Worm (Caenorhabditis elegans): Measurements from ENCODE around the gene str-139.

Gene str-139

ce11 chrV:8018919-8019318 lies 43.1 kb downstream of the str-139 start:
- no peak for TF ChIP-seq pha-4 (tag; optimal IDR thresholded peaks at IDR 0.05)
- no peak for TF ChIP-seq ceh-39 (tag; optimal IDR thresholded peaks at IDR 0.05)
- TF ChIP-seq nhr-2 (tag; optimal IDR thresholded peaks at IDR 0.05) = no peak
- TF ChIP-seq ztf-11 (tag; optimal IDR thresholded peaks at IDR 0.05) = no peak
- no peak for TF ChIP-seq snpc-4 (tag; optimal IDR thresholded peaks at IDR 0.05)
- TF ChIP-seq nhr-28 (tag; optimal IDR thresholded peaks at IDR 0.05) = no peak
- no peak for TF ChIP-seq tbx-8 (GFP tag; optimal IDR thresholded peaks at IDR 0.05)
- no peak for TF ChIP-seq lin-13 (tag; optimal IDR thresholded peaks at IDR 0.05)
- no peak for TF ChIP-seq ham-2 (GFP tag; optimal IDR thresholded peaks at IDR 0.05)
- TF ChIP-seq cnd-1 (tag; optimal IDR thresholded peaks at IDR 0.05) = no peak
- TF ChIP-seq hlh-1 (tag; optimal IDR thresholded peaks at IDR 0.05) = no peak
- no peak for TF ChIP-seq lsy-2 (tag; optimal IDR thresholded peaks at IDR 0.05)
- no peak for TF ChIP-seq M03D4.4 (tag; optimal IDR thresholded peaks at IDR 0.05)
- no peak for TF ChIP-seq mab-5 (tag; optimal IDR thresholded peaks at IDR 0.05)
- no peak for TF ChIP-seq elt-3 (tag; optimal IDR thresholded peaks at IDR 0.05)
- no peak for TF ChIP-seq mep-1 (tag; optimal IDR thresholded peaks at IDR 0.05)
- TF ChIP-seq drap-1 (GFP tag; optimal IDR thresholded peaks at IDR 0.05) = no peak
- TF ChIP-seq sem-2 (GFP tag; optimal IDR thresholded peaks at IDR 0.05) = no peak
- TF ChIP-seq unc-39 (tag; optimal IDR thresholded peaks at IDR 0.05) = no peak

- TF ChIP-seq mab-5 (tag; optimal IDR thresholded peaks at IDR 0.05) (no peak), cnd-1 (tag; optimal IDR thresholded peaks at IDR 0.05) (no peak), ceh-83 (GFP tag; optimal IDR thresholded peaks at IDR 0.05) (no peak), pha-4 (tag; optimal IDR thresholded peaks at IDR 0.05) (no peak), ces-1 (GFP tag; optimal IDR thresholded peaks at IDR 0.05) (no peak), blmp-1 (tag; optimal IDR thresholded peaks at IDR 0.05) (no peak), ceh-39 (tag; optimal IDR thresholded peaks at IDR 0.05) (no peak), M03D4.4 (tag; optimal IDR thresholded peaks at IDR 0.05) (no peak), nhr-237 (tag; optimal IDR thresholded peaks at IDR 0.05) (no peak), tbx-8 (GFP tag; optimal IDR thresholded peaks at IDR 0.05) (no peak), drap-1 (GFP tag; optimal IDR thresholded peaks at IDR 0.05) (no peak), snpc-4 (tag; optimal IDR thresholded peaks at IDR 0.05) (no peak), elt-3 (tag; optimal IDR thresholded peaks at IDR 0.05) (no peak), flh-1 (GFP tag; optimal IDR thresholded peaks at IDR 0.05) (no peak)
Observed at ce11 chrV:8017924-8018323, 44.0 kb downstream of the str-139 start.

ce11 chrV:8016928-8017327 lies 45.0 kb downstream of the str-139 start, which contains the start of gene sptl-2:
Gene sptl-2, plus strand, starts transcription at chrV:8017207.
- no peak for TF ChIP-seq ceh-43 (GFP tag; optimal IDR thresholded peaks at IDR 0.05)
- TF ChIP-seq nhr-237 (tag; optimal IDR thresholded peaks at IDR 0.05) = no peak
- TF ChIP-seq snpc-4 (tag; optimal IDR thresholded peaks at IDR 0.05) = no peak
- TF ChIP-seq nhr-12 (tag; optimal IDR thresholded peaks at IDR 0.05) = no peak
- no peak for TF ChIP-seq sem-2 (GFP tag; optimal IDR thresholded peaks at IDR 0.05)
- TF ChIP-seq zip-8 (tag; optimal IDR thresholded peaks at IDR 0.05) = no peak
- TF ChIP-seq ceh-39 (tag; optimal IDR thresholded peaks at IDR 0.05) = no peak
- no peak for TF ChIP-seq bed-3 (GFP tag; optimal IDR thresholded peaks at IDR 0.05)
- no peak for TF ChIP-seq mep-1 (tag; optimal IDR thresholded peaks at IDR 0.05)
- no peak for TF ChIP-seq lsy-2 (tag; optimal IDR thresholded peaks at IDR 0.05)
- no peak for TF ChIP-seq sptf-1 (tag; optimal IDR thresholded peaks at IDR 0.05)
- no peak for TF ChIP-seq nhr-28 (tag; optimal IDR thresholded peaks at IDR 0.05)
- TF ChIP-seq ceh-83 (GFP tag; optimal IDR thresholded peaks at IDR 0.05) = no peak
- no peak for TF ChIP-seq mls-2 (tag; optimal IDR thresholded peaks at IDR 0.05)
- TF ChIP-seq elt-1 (tag; optimal IDR thresholded peaks at IDR 0.05; ENCODE audit: borderline replicate concordance, insufficient read depth) = no peak
- TF ChIP-seq lin-32 (GFP tag; optimal IDR thresholded peaks at IDR 0.05) = no peak
- no peak for TF ChIP-seq ztf-11 (tag; optimal IDR thresholded peaks at IDR 0.05)
- TF ChIP-seq mab-5 (tag; optimal IDR thresholded peaks at IDR 0.05) = no peak
- TF ChIP-seq blmp-1 (tag; optimal IDR thresholded peaks at IDR 0.05) = no peak

ce11 chrV:8013901-8014388 lies 48.0 kb downstream of the str-139 start, which contains the start of gene Y97E10AR.6:
Gene Y97E10AR.6, minus strand, starts transcription at chrV:8013951.
- peak; percentile 28 for TF ChIP-seq unc-120 (tag; optimal IDR thresholded peaks at IDR 0.05; ENCODE audit: poor library complexity, severe bottlenecking)
- no peak for TF ChIP-seq nhr-237 (tag; optimal IDR thresholded peaks at IDR 0.05)
- TF ChIP-seq ces-1 (GFP tag; optimal IDR thresholded peaks at IDR 0.05) = peak; percentile 47
- TF ChIP-seq lsy-2 (tag; optimal IDR thresholded peaks at IDR 0.05) = no peak
- no peak for TF ChIP-seq nhr-28 (tag; optimal IDR thresholded peaks at IDR 0.05)
- no peak for TF ChIP-seq ceh-83 (GFP tag; optimal IDR thresholded peaks at IDR 0.05)
- TF ChIP-seq zip-8 (tag; optimal IDR thresholded peaks at IDR 0.05) = no peak
